Worm (Caenorhabditis elegans) whole organism, mixed stage, embryonic: Measurements from ENCODE around the gene T13F3.8.

ENCODE experiments used
- blmp-1 ChIP-seq: fragments of 150-350 bp; optimal IDR thresholded peaks from 2 replicates; lab custom pipeline; 2014; ENCODE audit warnings: missing biosample characterization, missing genetic modification characterization
- ceh-43 ChIP-seq: fragments of 200-800 bp; sonication (Bioruptor generic); optimal IDR thresholded peaks from 2 replicates; lab custom pipeline; 2018; ENCODE audit warnings: mild to moderate bottlenecking, missing genetic modification characterization, moderate library complexity, missing compliant biosample characterization
- lsy-2 ChIP-seq: fragments of 150-350 bp; optimal IDR thresholded peaks from 2 replicates; lab custom pipeline; 2014; ENCODE audit warnings: missing biosample characterization, missing genetic modification characterization
- mab-5 ChIP-seq: fragments of 150-350 bp; optimal IDR thresholded peaks from 2 replicates; lab custom pipeline; 2014; ENCODE audit warnings: missing biosample characterization, missing genetic modification characterization
- mls-2 ChIP-seq: sonication (generic microtip); optimal IDR thresholded peaks from 2 replicates; lab custom pipeline; 2016; ENCODE audit warnings: mild to moderate bottlenecking, missing genetic modification characterization, moderate library complexity, missing compliant biosample characterization
- nhr-12 ChIP-seq: fragments of 150-350 bp; optimal IDR thresholded peaks from 2 replicates; lab custom pipeline; 2014; ENCODE audit warnings: missing biosample characterization, missing genetic modification characterization
- nhr-237 ChIP-seq: fragments of 150-350 bp; optimal IDR thresholded peaks from 2 replicates; lab custom pipeline; 2014; ENCODE audit warnings: missing biosample characterization, missing genetic modification characterization
- nhr-28 ChIP-seq: fragments of 150-350 bp; optimal IDR thresholded peaks from 2 replicates; lab custom pipeline; 2014; ENCODE audit warnings: missing biosample characterization, missing genetic modification characterization
- pha-4 ChIP-seq: fragments of 150-350 bp; optimal IDR thresholded peaks from 2 replicates; lab custom pipeline; 2018; ENCODE audit warnings: missing biosample characterization, missing genetic modification reagents, missing genetic modification characterization
- snpc-4 ChIP-seq: fragments of 150-350 bp; optimal IDR thresholded peaks from 2 replicates; lab custom pipeline; 2014; ENCODE audit warnings: missing biosample characterization, missing genetic modification characterization
- sptf-1 ChIP-seq: sonication (generic microtip); optimal IDR thresholded peaks from 2 replicates; lab custom pipeline; 2017; ENCODE audit warnings: mild to moderate bottlenecking, missing genetic modification characterization, moderate library complexity, missing compliant biosample characterization
- unc-62 ChIP-seq: fragments of 150-350 bp; optimal IDR thresholded peaks from 2 replicates; lab custom pipeline; 2014; ENCODE audit warnings: missing biosample characterization, missing genetic modification reagents, missing genetic modification characterization
- zip-8 ChIP-seq: fragments of 150-350 bp; optimal IDR thresholded peaks from 2 replicates; lab custom pipeline; 2014; ENCODE audit warnings: missing biosample characterization, missing genetic modification characterization
- ztf-11 ChIP-seq: fragments of 150-350 bp; optimal IDR thresholded peaks from 2 replicates; lab custom pipeline; 2014; ENCODE audit warnings: missing biosample characterization, missing genetic modification characterization

DNA sequence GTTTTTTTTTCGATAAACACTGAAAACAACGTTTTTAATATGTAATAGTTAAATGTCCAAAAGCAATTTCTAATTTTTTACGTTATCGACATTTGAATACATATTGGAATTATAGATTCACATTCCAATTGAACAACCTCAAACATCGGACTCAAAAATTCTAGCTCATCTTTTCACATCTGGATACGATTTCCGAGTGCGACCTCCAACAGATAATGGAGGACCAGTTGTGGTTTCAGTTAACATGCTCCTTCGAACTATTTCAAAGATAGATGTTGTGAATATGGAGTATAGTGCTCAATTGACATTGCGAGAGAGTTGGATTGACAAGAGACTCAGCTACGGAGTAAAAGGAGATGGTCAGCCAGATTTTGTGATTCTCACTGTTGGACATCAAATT lies 49.6 kb upstream of the T13F3.8 start:
- TF ChIP-seq lsy-2 (tag; lab: Kevin White, UChicago) (no peak), blmp-1 (tag; lab: Kevin White, UChicago) (no peak), mls-2 (tag; lab: Kevin White, UChicago) (no peak), mab-5 (tag; lab: Kevin White, UChicago) (no peak), nhr-28 (tag; lab: Kevin White, UChicago) (no peak), ceh-43 (no peak), sptf-1 (tag; lab: Kevin White, UChicago) (no peak), snpc-4 (no peak), pha-4 (tag; lab: Kevin White, UChicago) (no peak), unc-62 (no peak), nhr-237 (no peak), nhr-12 (no peak), ztf-11 (tag; lab: Kevin White, UChicago) (no peak), zip-8 (no peak)
